Worm (Caenorhabditis elegans) whole organism, L1 larva: ENCODE data around the gene gbh-1.

ENCODE experiments used
- C16A3.4 ChIP-seq: fragments of 150-350 bp; optimal IDR thresholded peaks from 2 replicates; lab custom pipeline; 2014; ENCODE audit warnings: missing biosample characterization, missing genetic modification characterization
- blmp-1 ChIP-seq: fragments of 150-350 bp; optimal IDR thresholded peaks from 2 replicates; lab custom pipeline; 2014; ENCODE audit warnings: missing biosample characterization, missing genetic modification characterization
- ceh-63 ChIP-seq: fragments of 200-800 bp; sonication (Bioruptor generic); optimal IDR thresholded peaks from 2 replicates; lab custom pipeline; 2018; ENCODE audit warnings: mild to moderate bottlenecking, missing genetic modification characterization, missing compliant biosample characterization
- ceh-8 ChIP-seq: fragments of 200-800 bp; sonication (Bioruptor generic); optimal IDR thresholded peaks from 2 replicates; lab custom pipeline; 2018; ENCODE audit warnings: mild to moderate bottlenecking, missing genetic modification characterization, moderate library complexity, missing compliant biosample characterization
- ceh-82 ChIP-seq, 3 experiments: fragments of 150-350 bp in 1 of 3; sonication (generic microtip) in 2 of 3; optimal IDR thresholded peaks; 2 replicates each; lab custom pipeline; 2014 to 2017; ENCODE audit warnings: missing biosample characterization in 3 of 3, missing genetic modification characterization in 3 of 3
- dpl-1 ChIP-seq, 3 experiments: fragments of 150-350 bp in 2 of 3; sonication (generic microtip) in 1 of 3; optimal IDR thresholded peaks; 2 replicates each; lab custom pipeline; 2014 to 2017; ENCODE audit warnings: missing biosample characterization in 3 of 3, missing genetic modification characterization in 3 of 3, missing genetic modification reagents in 3 of 3
- dsc-1 ChIP-seq: sonication (generic microtip); optimal IDR thresholded peaks from 2 replicates; lab custom pipeline; 2016; ENCODE audit warnings: mild to moderate bottlenecking, missing genetic modification characterization, missing compliant biosample characterization
- efl-1 ChIP-seq, 4 experiments: fragments of 150-350 bp; optimal IDR thresholded peaks in 3 of 4; peaks in 1 of 4; 1 replicate in 1 of 4; 2 replicates in 3 of 4; lab custom pipeline; 2014; ENCODE audit warnings: missing biosample characterization in 2 of 4, missing genetic modification characterization in 2 of 4, missing genetic modification reagents in 2 of 4
- elt-2 ChIP-seq: sonication (generic microtip); optimal IDR thresholded peaks from 2 replicates; lab custom pipeline; 2016; ENCODE audit warnings: missing genetic modification characterization, mild to moderate bottlenecking, inconsistent platforms, missing compliant biosample characterization, missing genetic modification reagents
- fkh-8 ChIP-seq: sonication (generic microtip); optimal IDR thresholded peaks from 2 replicates; lab custom pipeline; 2016; ENCODE audit warnings: mild to moderate bottlenecking, missing genetic modification characterization, missing compliant biosample characterization
- hlh-4 ChIP-seq: sonication (generic microtip); optimal IDR thresholded peaks from 2 replicates; lab custom pipeline; 2016; ENCODE audit warnings: mild to moderate bottlenecking, missing genetic modification characterization, missing compliant biosample characterization
- hpl-2 ChIP-seq: fragments of 150-350 bp; optimal IDR thresholded peaks from 2 replicates; lab custom pipeline; 2014; ENCODE audit warnings: missing biosample characterization, missing genetic modification reagents, missing genetic modification characterization
- isw-1 ChIP-seq: fragments of 200-800 bp; sonication (Bioruptor generic); IDR thresholded peaks from 2 replicates; pipeline ENCODE4 v1.3.6; 2022; ENCODE audit warnings: missing genetic modification characterization, missing compliant biosample characterization
- lin-15B ChIP-seq: fragments of 150-350 bp; sonication (generic microtip); optimal IDR thresholded peaks from 3 replicates; lab custom pipeline; 2014; ENCODE audit warnings: missing biosample characterization, missing genetic modification characterization
- mdl-1 ChIP-seq, 2 experiments: fragments of 150-350 bp; optimal IDR thresholded peaks; 2 replicates each; lab custom pipeline; 2014 to 2017; ENCODE audit warnings: missing biosample characterization in 2 of 2, missing genetic modification characterization in 2 of 2, inconsistent platforms in 1 of 2
- mef-2 ChIP-seq: fragments of 150-350 bp; optimal IDR thresholded peaks from 2 replicates; lab custom pipeline; 2014; ENCODE audit warnings: missing biosample characterization, missing genetic modification characterization
- nhr-12 ChIP-seq: sonication (generic microtip); optimal IDR thresholded peaks from 2 replicates; lab custom pipeline; 2017; ENCODE audit warnings: missing biosample characterization, missing genetic modification characterization
- nhr-19 ChIP-seq: fragments of 200-800 bp; sonication (Bioruptor generic); conservative IDR thresholded peaks from 2 replicates; pipeline ENCODE4 v1.3.6; 2022; ENCODE audit warnings: missing genetic modification characterization, missing compliant biosample characterization
- nhr-20 ChIP-seq: sonication (generic microtip); optimal IDR thresholded peaks from 2 replicates; lab custom pipeline; 2016; ENCODE audit warnings: mild to moderate bottlenecking, missing genetic modification characterization, missing compliant biosample characterization
- nhr-47 ChIP-seq: sonication (generic microtip); optimal IDR thresholded peaks from 2 replicates; lab custom pipeline; 2016; ENCODE audit warnings: mild to moderate bottlenecking, missing genetic modification characterization, moderate library complexity, missing compliant biosample characterization
- nhr-71 ChIP-seq: sonication (generic microtip); optimal IDR thresholded peaks from 2 replicates; lab custom pipeline; 2016; ENCODE audit warnings: mild to moderate bottlenecking, missing genetic modification characterization, moderate library complexity, missing compliant biosample characterization
- nhr-84 ChIP-seq: sonication (generic microtip); optimal IDR thresholded peaks from 2 replicates; lab custom pipeline; 2017; ENCODE audit warnings: missing biosample characterization, missing genetic modification characterization
- nhr-85 ChIP-seq: sonication (generic microtip); peaks from one replicate; lab custom pipeline; 2016; ENCODE audit warnings: missing genetic modification characterization, inconsistent platforms, missing compliant biosample characterization
- nhr-90 ChIP-seq: sonication (generic microtip); optimal IDR thresholded peaks from 2 replicates; lab custom pipeline; 2016; ENCODE audit warnings: mild to moderate bottlenecking, missing genetic modification characterization, missing compliant biosample characterization; ENCODE audit not compliant: poor library complexity
- snu-23 ChIP-seq: sonication (generic microtip); optimal IDR thresholded peaks from 2 replicates; lab custom pipeline; 2016; ENCODE audit warnings: missing genetic modification characterization, missing compliant biosample characterization
- sox-4 ChIP-seq: sonication (generic microtip); optimal IDR thresholded peaks from 2 replicates; lab custom pipeline; 2016; ENCODE audit warnings: missing genetic modification characterization, missing compliant biosample characterization
- swsn-7 ChIP-seq: sonication (generic microtip); optimal IDR thresholded peaks from 2 replicates; lab custom pipeline; 2016; ENCODE audit warnings: missing genetic modification characterization, missing compliant biosample characterization
- zag-1 ChIP-seq: fragments of 150-350 bp; optimal IDR thresholded peaks from 2 replicates; lab custom pipeline; 2014; ENCODE audit warnings: missing biosample characterization, missing genetic modification characterization
- ztf-11 ChIP-seq, 2 experiments: sonication (generic microtip); optimal IDR thresholded peaks; 2 replicates each; lab custom pipeline; 2016 to 2017; ENCODE audit warnings: missing genetic modification characterization in 2 of 2, missing biosample characterization in 1 of 2, missing compliant biosample characterization in 1 of 2
- ztf-4 ChIP-seq: fragments of 150-350 bp; optimal IDR thresholded peaks from 2 replicates; lab custom pipeline; 2014; ENCODE audit warnings: missing biosample characterization, missing genetic modification characterization

gbh-1 gene

ce11 chrII:10693655-10694054 lies at the start of gene gbh-1:
gbh-1 (minus strand) TSS chrII:10693803.
- TF ChIP-seq nhr-90 (tag; lab: Kevin White, UChicago) = no peak
- peak; percentile 26 for TF ChIP-seq elt-2 (tag; lab: Kevin White, UChicago)
- peak; percentile 70 for TF ChIP-seq blmp-1 (tag; lab: Kevin White, UChicago)
- TF ChIP-seq, all 84 proteins: peak for 2

ce11 chrII:10737059-10737458 lies 43.5 kb upstream of the gbh-1 start, which contains the start of gene C52A11.3:
C52A11.3 (plus strand) TSS chrII:10737359.
- peak; percentile 68 for TF ChIP-seq ceh-8 (GFP tag; lab: Kevin White, UChicago)
- TF ChIP-seq nhr-12 (tag; lab: Kevin White, UChicago) = no peak
- TF ChIP-seq, all 84 proteins: peak for 1

- TF ChIP-seq isw-1 (GFP tag; lab: Robert Waterston, UW) = no peak
- no peak for TF ChIP-seq mdl-1 (tag; optimal IDR thresholded peaks at IDR 0.05; lab: Kevin White, UChicago)
- no peak for TF ChIP-seq nhr-85 (tag; lab: Kevin White, UChicago)
- no peak for TF ChIP-seq efl-1 (optimal IDR thresholded peaks at IDR 0.05; lab: Kevin White, UChicago)
- no peak for TF ChIP-seq efl-1 (GFP tag; optimal IDR thresholded peaks at IDR 0.05 in 1 of 2; lab: Kevin White, UChicago)
- TF ChIP-seq snu-23 (GFP tag; lab: Kevin White, UChicago) = no peak
- no peak for TF ChIP-seq nhr-84 (tag; lab: Kevin White, UChicago)
- no peak for TF ChIP-seq ceh-8 (GFP tag; lab: Kevin White, UChicago)
- no peak for TF ChIP-seq blmp-1 (tag; lab: Kevin White, UChicago)
- TF ChIP-seq, all 84 proteins: peak for 0
Observed at ce11 chrII:10731552-10731951, 37.9 kb upstream of the gbh-1 start, which contains the start of gene glb-12. glb-12 (minus strand) TSS chrII:10731652.

ce11 chrII:10730702-10731101 lies 37.1 kb upstream of the gbh-1 start:
- TF ChIP-seq ceh-82 (tag; optimal IDR thresholded peaks at IDR 0.05; lab: Kevin White, UChicago) (no peak), swsn-7 (peak; percentile 3), fkh-8 (tag; lab: Kevin White, UChicago) (peak; percentile 83), ceh-63 (GFP tag; lab: Kevin White, UChicago) (no peak), nhr-71 (peak; percentile 63), hlh-4 (peak; percentile 72), hpl-2 (GFP tag; lab: Kevin White, UChicago) (no peak), nhr-47 (tag; lab: Kevin White, UChicago) (peak; percentile 53), C16A3.4 (tag; lab: Kevin White, UChicago) (no peak)

- TF ChIP-seq dpl-1 (GFP tag; optimal IDR thresholded peaks at IDR 0.05; lab: Kevin White, UChicago) = no peak
- no peak for TF ChIP-seq ztf-4
- TF ChIP-seq efl-1 (optimal IDR thresholded peaks at IDR 0.05; lab: Kevin White, UChicago) = no peak
- no peak for TF ChIP-seq efl-1 (GFP tag; optimal IDR thresholded peaks at IDR 0.05 in 1 of 2; lab: Kevin White, UChicago)
- TF ChIP-seq dsc-1 = no peak
- no peak for TF ChIP-seq nhr-20 (tag; lab: Kevin White, UChicago)
- no peak for TF ChIP-seq nhr-19 (GFP tag; lab: Robert Waterston, UW)
- no peak for TF ChIP-seq sox-4 (tag; lab: Kevin White, UChicago)
- no peak for TF ChIP-seq mef-2
- no peak for TF ChIP-seq hpl-2 (GFP tag; lab: Kevin White, UChicago)
- no peak for TF ChIP-seq lin-15B (tag; lab: Kevin White, UChicago)
- TF ChIP-seq zag-1 (tag; lab: Kevin White, UChicago) = no peak
- TF ChIP-seq nhr-90 (tag; lab: Kevin White, UChicago) = no peak
Observed at ce11 chrII:10723069-10723468, 29.5 kb upstream of the gbh-1 start, which contains the start of gene C09G5.14. C09G5.14 (minus strand) TSS chrII:10723169.

ce11 chrII:10719931-10720330 lies 26.3 kb upstream of the gbh-1 start, which contains the start of gene mks-5:
mks-5 (plus strand) TSS chrII:10720231.
- TF ChIP-seq ztf-11 (tag; optimal IDR thresholded peaks at IDR 0.05; lab: Kevin White, UChicago) (no peak), fkh-8 (tag; lab: Kevin White, UChicago) (peak; percentile 66), ceh-82 (tag; optimal IDR thresholded peaks at IDR 0.05; lab: Kevin White, UChicago) (no peak)
